Fruit fly (Drosophila melanogaster): ENCODE measurements around the gene Prp31.

dm6 chr3L:15195548-15195947, 36.6 kb downstream of the Prp31 start:
- TF ChIP-seq CG12605 (GFP tag; IDR thresholded peaks at IDR 0.05) (no peak), CG8159 (tag; optimal IDR thresholded peaks at IDR 0.05) (no peak), CG8301 (tag; optimal IDR thresholded peaks at IDR 0.05) (no peak), CG4496 (GFP tag; IDR thresholded peaks at IDR 0.05) (no peak), CG34367 (tag; optimal IDR thresholded peaks at IDR 0.05) (no peak), CG14655 (GFP tag; optimal IDR thresholded peaks at IDR 0.05) (no peak), rn (GFP tag; IDR thresholded peaks at IDR 0.05) (no peak), CG32121 (GFP tag; IDR thresholded peaks at IDR 0.05) (no peak), Ets98B (GFP tag; IDR thresholded peaks at IDR 0.05) (no peak), EcR (GFP tag; optimal IDR thresholded peaks at IDR 0.05) (no peak)
